Worm (Caenorhabditis elegans): ENCODE data around the gene agl-1.

Gene agl-1

DNA sequence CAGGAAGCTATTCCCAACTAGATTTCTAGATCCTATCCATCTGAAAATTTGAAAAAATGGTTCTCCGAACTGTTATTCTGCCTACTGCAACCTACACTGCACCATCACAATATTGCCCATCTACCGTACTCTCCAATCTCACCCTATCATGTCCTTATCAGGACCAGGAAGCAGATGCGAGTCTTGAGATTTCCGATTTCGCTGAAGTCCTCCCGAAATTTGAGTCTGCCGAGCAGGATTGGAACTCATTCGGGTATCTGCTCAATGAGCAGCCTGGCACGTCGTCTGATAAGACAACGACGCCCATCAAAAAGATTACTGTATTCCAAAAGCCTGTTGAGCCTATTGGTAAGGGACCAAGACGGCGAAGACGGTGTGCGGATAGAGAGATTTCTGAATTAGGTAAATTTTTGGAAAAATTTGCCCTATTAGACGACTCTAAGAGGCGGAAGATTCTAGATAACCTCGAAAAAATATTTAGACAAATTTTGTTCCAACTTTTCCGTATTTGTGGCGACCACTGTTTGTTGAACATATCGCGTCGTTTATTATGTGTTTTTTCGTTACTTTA lies 47.7 kb upstream of the agl-1 start:
- TF ChIP-seq ama-1 (optimal IDR thresholded peaks at IDR 0.05) (peak; percentile 95), ceh-24 (tag; optimal IDR thresholded peaks at IDR 0.05) (no peak), elt-2 (tag; optimal IDR thresholded peaks at IDR 0.05) (peak; percentile 2), ceh-31 (tag; optimal IDR thresholded peaks at IDR 0.05) (peak; percentile 43), ahr-1 (tag; optimal IDR thresholded peaks at IDR 0.05) (peak; percentile 12), mec-3 (tag; optimal IDR thresholded peaks at IDR 0.05; ENCODE audit: borderline replicate concordance) (no peak)

DNA sequence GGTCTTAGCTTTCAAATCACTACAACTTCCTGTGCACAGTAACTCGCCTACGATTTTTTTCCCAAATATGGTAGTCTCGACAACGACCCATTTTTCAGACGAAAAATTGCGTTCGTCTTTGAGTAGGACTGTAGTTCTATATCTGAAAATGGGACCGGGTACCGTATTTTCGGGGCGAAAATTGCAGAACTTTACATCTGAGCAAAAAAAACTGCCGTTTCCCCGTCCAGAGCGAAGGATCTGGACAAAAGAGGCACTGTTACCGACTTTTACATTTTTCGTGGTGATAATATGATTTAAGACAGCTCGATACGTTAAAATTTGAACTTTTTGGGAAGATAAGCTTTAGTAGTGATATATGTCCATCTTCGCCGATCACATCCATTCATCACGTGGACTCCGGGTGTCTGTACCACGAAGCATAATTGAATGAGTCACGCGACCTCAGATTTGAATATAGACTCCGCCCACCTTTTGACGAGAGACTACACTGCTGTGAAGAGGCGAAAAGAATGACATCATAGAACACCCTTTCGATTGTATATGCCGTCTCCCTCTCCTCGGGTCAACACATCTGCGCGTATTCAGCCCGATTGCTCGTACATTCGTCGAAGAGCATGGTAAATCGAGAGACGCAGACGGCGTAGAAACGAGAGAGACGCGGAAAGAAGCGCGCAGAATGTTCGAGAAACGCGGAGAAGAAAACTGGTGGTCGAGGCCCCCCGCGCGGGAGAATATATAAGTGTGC lies 47.0 kb upstream of the agl-1 start:
- TF ChIP-seq pha-4 (tag; optimal IDR thresholded peaks at IDR 0.05) (no peak), ceh-2 (tag; optimal IDR thresholded peaks at IDR 0.05) (peak; percentile 76), ztf-16 (tag; optimal IDR thresholded peaks at IDR 0.05) (no peak), C08G9.2 (tag; optimal IDR thresholded peaks at IDR 0.05) (peak; percentile 45), F13H6.1 (tag; optimal IDR thresholded peaks at IDR 0.05) (peak; percentile 74), hlh-30 (tag; optimal IDR thresholded peaks at IDR 0.05; ENCODE audit: insufficient read depth) (peak; percentile 97), pax-1 (tag; optimal IDR thresholded peaks at IDR 0.05) (peak; percentile 18), hlh-8 (tag; optimal IDR thresholded peaks at IDR 0.05) (peak; percentile 54), lin-11 (tag; optimal IDR thresholded peaks at IDR 0.05) (no peak), npax-4 (tag; optimal IDR thresholded peaks at IDR 0.05) (no peak), dmd-4 (tag; optimal IDR thresholded peaks at IDR 0.05; ENCODE audit: borderline replicate concordance) (peak; percentile 48), ceh-14 (tag; optimal IDR thresholded peaks at IDR 0.05) (peak; percentile 74), K02D7.2 (tag; optimal IDR thresholded peaks at IDR 0.05) (no peak), tbx-2 (tag; optimal IDR thresholded peaks at IDR 0.05) (peak; percentile 86), nfya-1 (tag; optimal IDR thresholded peaks at IDR 0.05) (peak; percentile 90), ceh-18 (tag; optimal IDR thresholded peaks at IDR 0.05) (peak; percentile 43), tbx-7 (tag; optimal IDR thresholded peaks at IDR 0.05) (peak; percentile 8), rnt-1 (tag; optimal IDR thresholded peaks at IDR 0.05) (peak; percentile 91), odd-2 (tag; optimal IDR thresholded peaks at IDR 0.05) (no peak), pros-1 (tag; optimal IDR thresholded peaks at IDR 0.05) (peak; percentile 84), nhr-232 (tag; optimal IDR thresholded peaks at IDR 0.05) (peak; percentile 14), sdc-2 (tag; optimal IDR thresholded peaks at IDR 0.05) (peak; percentile 74), ceh-34 (tag; optimal IDR thresholded peaks at IDR 0.05) (peak; percentile 95), unc-55 (GFP tag; optimal IDR thresholded peaks at IDR 0.05) (peak; percentile 95), Y22D7AL.16 (tag; optimal IDR thresholded peaks at IDR 0.05) (peak; percentile 21), ets-4 (tag; optimal IDR thresholded peaks at IDR 0.05) (peak; percentile 85), ceh-30 (tag; optimal IDR thresholded peaks at IDR 0.05) (no peak), T23F11.4 (GFP tag; optimal IDR thresholded peaks at IDR 0.05) (peak; percentile 35), zip-5 (tag; optimal IDR thresholded peaks at IDR 0.05) (no peak), elt-2 (tag; optimal IDR thresholded peaks at IDR 0.05) (no peak), fkh-6 (tag; optimal IDR thresholded peaks at IDR 0.05) (no peak), che-1 (tag; optimal IDR thresholded peaks at IDR 0.05) (no peak), ceh-19 (GFP tag; optimal IDR thresholded peaks at IDR 0.05) (peak; percentile 38), pha-2 (tag; optimal IDR thresholded peaks at IDR 0.05) (peak; percentile 36), ref-2 (tag; optimal IDR thresholded peaks at IDR 0.05) (peak; percentile 93), ceh-31 (tag; optimal IDR thresholded peaks at IDR 0.05) (peak; percentile 96), sox-2 (GFP tag; IDR thresholded peaks at IDR 0.05) (peak; percentile 85), unc-3 (GFP tag; conservative IDR thresholded peaks at IDR 0.05) (no peak), unc-3 (tag; optimal IDR thresholded peaks at IDR 0.05) (no peak), dve-1 (tag; optimal IDR thresholded peaks at IDR 0.05) (peak; percentile 19), eyg-1 (tag; optimal IDR thresholded peaks at IDR 0.05) (peak; percentile 12), unc-42 (tag; optimal IDR thresholded peaks at IDR 0.05) (peak; percentile 53), lim-6 (tag; optimal IDR thresholded peaks at IDR 0.05) (no peak), pat-9 (tag; optimal IDR thresholded peaks at IDR 0.05) (no peak), ama-1 (optimal IDR thresholded peaks at IDR 0.05) (peak; percentile 21), ceh-22 (tag; optimal IDR thresholded peaks at IDR 0.05) (peak; percentile 77)

Measured in whole organism, late embryonic.